Fruit fly (Drosophila melanogaster): ENCODE data around the gene CG32110.

The CG32110 gene

dm6 chr3L:12841459-12841858 is 32.9 kb downstream of the CG32110 start (continued):
- TF ChIP-seq pan (optimal IDR thresholded peaks at IDR 0.05) (no peak), pan (GFP tag; optimal IDR thresholded peaks at IDR 0.05 in 1 of 2, IDR thresholded peaks at IDR 0.05 in 1 of 2) (no peak), Opbp (GFP tag; IDR thresholded peaks at IDR 0.05; ENCODE audit: partially characterized antibody) (no peak), bsh (GFP tag; optimal IDR thresholded peaks at IDR 0.05) (peak in 1 of 2 experiments; percentile 30), kni (GFP tag; optimal IDR thresholded peaks at IDR 0.05) (peak; percentile 34), CG8765 (GFP tag; IDR thresholded peaks at IDR 0.05) (no peak), CG1832 (GFP tag; optimal IDR thresholded peaks at IDR 0.05) (no peak), chinmo (GFP tag; IDR thresholded peaks at IDR 0.05; ENCODE audit: partially characterized antibody) (0 out of 4 replicates have a peak, but pooled peaks have one; percentile 9), CG33557 (GFP tag; optimal IDR thresholded peaks at IDR 0.05) (peak; percentile 28), emc (GFP tag; optimal IDR thresholded peaks at IDR 0.05) (no peak), CrebB (tag; optimal IDR thresholded peaks at IDR 0.05) (peak; percentile 8), CG6689 (GFP tag; IDR thresholded peaks at IDR 0.05) (no peak), jing (GFP tag; optimal IDR thresholded peaks at IDR 0.05) (no peak), Blimp-1 (GFP tag; optimal IDR thresholded peaks at IDR 0.05) (no peak), CG7987 (GFP tag; optimal IDR thresholded peaks at IDR 0.05) (peak; percentile 53), twi (tag; optimal IDR thresholded peaks at IDR 0.05) (no peak), tap (tag; optimal IDR thresholded peaks at IDR 0.05) (no peak)

- TF ChIP-seq CG6654 (GFP tag; optimal IDR thresholded peaks at IDR 0.05): peak; percentile 94
- TF ChIP-seq chinmo (GFP tag; IDR thresholded peaks at IDR 0.05; ENCODE audit: partially characterized antibody): no peak
These were observed 34.0 kb downstream of the CG32110 start for dm6 chr3L:12842532-12842931.

dm6 chr3L:12843056-12843799 is 34.7 kb downstream of the CG32110 start, which contains the start of gene nebu:
Gene nebu, minus strand, starts transcription at chr3L:12843106.
- TF ChIP-seq CG17328 (GFP tag; IDR thresholded peaks at IDR 0.05) (peak; percentile 95), CG15073 (GFP tag; optimal IDR thresholded peaks at IDR 0.05) (peak; percentile 62), sens (GFP tag) (peak; percentile 99), CG1647 (GFP tag; optimal IDR thresholded peaks at IDR 0.05) (peak; percentile 95), CG15479 (GFP tag; optimal IDR thresholded peaks at IDR 0.05) (no peak), ATbp (GFP tag; optimal IDR thresholded peaks at IDR 0.05) (peak; percentile 90), CG10654 (GFP tag; optimal IDR thresholded peaks at IDR 0.05) (peak; percentile 93), tin (GFP tag; optimal IDR thresholded peaks at IDR 0.05) (peak; percentile 96), Poxn (GFP tag; IDR thresholded peaks at IDR 0.05) (peak; percentile 93), ci (GFP tag; IDR thresholded peaks at IDR 0.05) (no peak; the same call in none of the 3 replicates), Gsc (GFP tag; IDR thresholded peaks at IDR 0.05) (no peak), CG10959 (GFP tag; IDR thresholded peaks at IDR 0.05) (peak; percentile 84), Bteb2 (GFP tag; optimal IDR thresholded peaks at IDR 0.05) (peak; percentile 98), Blimp-1 (GFP tag; optimal IDR thresholded peaks at IDR 0.05) (peak; percentile 88), Kr (GFP tag; optimal IDR thresholded peaks at IDR 0.05) (no peak), pnt (GFP tag; optimal IDR thresholded peaks at IDR 0.05) (peak; percentile 94), HmgZ (tag; optimal IDR thresholded peaks at IDR 0.05) (peak; percentile 98), CG9727 (GFP tag; optimal IDR thresholded peaks at IDR 0.05) (peak; percentile 96), gcm2 (GFP tag; optimal IDR thresholded peaks at IDR 0.05) (peak; percentile 93), Hmr (GFP tag; optimal IDR thresholded peaks at IDR 0.05) (peak; percentile 99), Asciz (GFP tag; optimal IDR thresholded peaks at IDR 0.05) (peak; percentile 89), luna (GFP tag; optimal IDR thresholded peaks at IDR 0.05) (peak; percentile 98), ro (GFP tag; IDR thresholded peaks at IDR 0.05) (peak; percentile 84; the same call in 1 of the 2 replicates), unpg (GFP tag; optimal IDR thresholded peaks at IDR 0.05) (peak; percentile 96), CG6254 (GFP tag; optimal IDR thresholded peaks at IDR 0.05) (peak; percentile 85), CG32532 (GFP tag; IDR thresholded peaks at IDR 0.05) (peak; percentile 99), maf-S (GFP tag; optimal IDR thresholded peaks at IDR 0.05) (peak; percentile 96), CG10543 (GFP tag; optimal IDR thresholded peaks at IDR 0.05) (peak; percentile 94), Aef1 (GFP tag; IDR thresholded peaks at IDR 0.05) (peak; percentile 97), CG31388 (GFP tag; optimal IDR thresholded peaks at IDR 0.05) (peak; percentile 91)

Data from whole organism, embryonic.